Fruit fly (Drosophila melanogaster) whole organism, adult: ENCODE results near the gene Ctl1.

Experiments
- CG11617 ChIP-seq: fragments of 200-800 bp; sonication (Bioruptor generic); optimal IDR thresholded peaks from 2 replicates; lab custom pipeline; 2017; ENCODE audit warnings: mild to moderate bottlenecking, missing biosample characterization, missing genetic modification reagents, missing genetic modification characterization
- CG12768 ChIP-seq: fragments of 200-800 bp; sonication (Bioruptor generic); optimal IDR thresholded peaks from 2 replicates; lab custom pipeline; 2017; ENCODE audit warnings: missing biosample characterization, missing genetic modification characterization, mild to moderate bottlenecking, moderate library complexity, missing genetic modification reagents
- CG14711 ChIP-seq: fragments of 200-800 bp; sonication (Bioruptor generic); optimal IDR thresholded peaks from 2 replicates; lab custom pipeline; 2018; ENCODE audit warnings: missing biosample characterization, mild to moderate bottlenecking, missing genetic modification characterization, moderate library complexity
- CG1620 ChIP-seq: fragments of 200-800 bp; sonication (Bioruptor generic); optimal IDR thresholded peaks from 2 replicates; lab custom pipeline; 2016; ENCODE audit warnings: missing biosample characterization, missing genetic modification characterization
- CG33017 ChIP-seq: fragments of 200-800 bp; sonication (Bioruptor generic); optimal IDR thresholded peaks from 2 replicates; lab custom pipeline; 2018; ENCODE audit warnings: missing biosample characterization, mild to moderate bottlenecking, missing genetic modification characterization, moderate library complexity
- CG5204 ChIP-seq: fragments of 200-800 bp; sonication (Bioruptor generic); optimal IDR thresholded peaks from 2 replicates; lab custom pipeline; 2016; ENCODE audit warnings: missing biosample characterization, missing genetic modification characterization
- CG7045 ChIP-seq: fragments of 200-800 bp; sonication (Bioruptor generic); optimal IDR thresholded peaks from 2 replicates; lab custom pipeline; 2017; ENCODE audit warnings: missing biosample characterization, mild to moderate bottlenecking, missing genetic modification characterization
- CG7101 ChIP-seq: fragments of 200-800 bp; sonication (Bioruptor generic); optimal IDR thresholded peaks from 2 replicates; lab custom pipeline; 2018; ENCODE audit warnings: missing biosample characterization, mild to moderate bottlenecking, missing genetic modification characterization, moderate library complexity
- Clk ChIP-seq: fragments of 200-800 bp; sonication (Bioruptor generic); optimal IDR thresholded peaks from 2 replicates; lab custom pipeline; 2017; ENCODE audit warnings: missing biosample characterization, missing genetic modification characterization
- Crg-1 ChIP-seq: fragments of 200-800 bp; sonication (Bioruptor generic); optimal IDR thresholded peaks from 2 replicates; lab custom pipeline; 2016; ENCODE audit warnings: missing biosample characterization, missing genetic modification characterization
- Hr96 ChIP-seq: fragments of 200-800 bp; sonication (Bioruptor generic); optimal IDR thresholded peaks from 2 replicates; lab custom pipeline; 2016; ENCODE audit warnings: missing biosample characterization, missing genetic modification characterization
- Mnt ChIP-seq: fragments of 200-800 bp; sonication (Bioruptor generic); optimal IDR thresholded peaks from 2 replicates; lab custom pipeline; 2016; ENCODE audit warnings: missing biosample characterization, mild to moderate bottlenecking, missing genetic modification characterization
- bab1 ChIP-seq: fragments of 200-800 bp; sonication (Bioruptor generic); optimal IDR thresholded peaks from 3 replicates; lab custom pipeline; 2019; ENCODE audit warnings: missing biosample characterization, mild to moderate bottlenecking, missing genetic modification characterization, moderate library complexity
- cic ChIP-seq: fragments of 200-800 bp; sonication (Bioruptor generic); optimal IDR thresholded peaks from 2 replicates; lab custom pipeline; 2017; ENCODE audit warnings: missing biosample characterization, mild to moderate bottlenecking, missing genetic modification characterization, moderate library complexity
- cnc ChIP-seq, 2 experiments: fragments of >200 bp; optimal IDR thresholded peaks; 2 replicates each; lab custom pipeline; 2017
- kay ChIP-seq: fragments of 200-800 bp; sonication (Bioruptor generic); peaks from one replicate; lab custom pipeline; 2016; ENCODE audit warnings: missing biosample characterization, missing genetic modification characterization, borderline replicate concordance
- ovo ChIP-seq: fragments of 200-800 bp; sonication (Bioruptor generic); optimal IDR thresholded peaks from 2 replicates; lab custom pipeline; 2016; ENCODE audit warnings: missing biosample characterization, missing genetic modification characterization
- pad ChIP-seq: fragments of 200-800 bp; sonication (Bioruptor generic); optimal IDR thresholded peaks from 3 replicates; lab custom pipeline; 2017; ENCODE audit warnings: missing biosample characterization, missing genetic modification characterization, mild to moderate bottlenecking, moderate library complexity, missing genetic modification reagents
- tj ChIP-seq: fragments of 200-800 bp; sonication (Bioruptor generic); optimal IDR thresholded peaks from 3 replicates; lab custom pipeline; 2017; ENCODE audit warnings: missing biosample characterization, mild to moderate bottlenecking, missing genetic modification characterization, moderate library complexity
- toe ChIP-seq: fragments of 200-800 bp; sonication (Bioruptor generic); optimal IDR thresholded peaks from 2 replicates; lab custom pipeline; 2016; ENCODE audit warnings: missing biosample characterization, missing genetic modification characterization

Ctl1 gene

DNA sequence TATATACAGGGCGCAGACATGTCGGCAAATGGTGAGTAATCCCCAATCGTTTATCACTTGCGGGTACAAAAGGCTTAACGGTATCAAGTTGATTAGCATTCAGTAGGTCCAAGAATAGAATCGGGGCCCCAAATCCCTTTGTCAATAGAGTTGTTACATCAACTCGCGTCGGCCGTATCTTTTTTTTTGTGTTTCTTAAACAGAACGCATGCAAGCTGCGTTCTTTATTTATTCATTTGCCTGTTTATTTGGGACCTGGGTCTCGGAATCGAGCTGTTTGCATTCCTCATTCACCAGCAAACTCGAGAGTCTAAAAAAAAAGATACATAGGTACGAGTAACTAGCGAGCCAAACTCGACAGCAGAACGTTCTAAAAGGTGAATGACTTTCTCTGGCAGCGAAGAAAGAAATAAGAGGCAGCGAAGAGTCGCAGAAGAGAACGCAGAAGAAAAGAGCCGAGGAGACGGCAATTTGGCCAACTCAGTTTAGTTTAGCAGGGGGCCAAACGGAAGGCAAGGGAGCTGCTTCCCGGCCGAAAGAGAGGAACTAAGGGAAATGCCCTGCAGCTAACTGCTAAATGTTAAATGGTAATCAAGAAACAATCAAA lies 5.5 kb upstream of the Ctl1 start:
- TF ChIP-seq Clk (GFP tag; lab: Kevin White, UChicago) (no peak), ovo (no peak), CG1620 (GFP tag; lab: Kevin White, UChicago) (no peak), pad (GFP tag; lab: Kevin White, UChicago) (no peak), kay (GFP tag; lab: Kevin White, UChicago) (no peak), toe (GFP tag; lab: Kevin White, UChicago) (no peak), CG5204 (GFP tag; lab: Kevin White, UChicago) (no peak), CG11617 (no peak), CG7101 (tag; lab: Kevin White, UChicago) (no peak), cnc (optimal IDR thresholded peaks at IDR 0.05; lab: Kevin White, UChicago) (no peak), Mnt (GFP tag; lab: Kevin White, UChicago) (no peak), bab1 (no peak), CG7045 (GFP tag; lab: Kevin White, UChicago) (no peak), Crg-1 (GFP tag; lab: Kevin White, UChicago) (no peak), CG33017 (no peak), CG14711 (no peak)

dm6 chr3L:4282627-4283026 lies 4.9 kb downstream of the Ctl1 start, which contains the start of gene CG11583:
CG11583 (minus strand) TSS chr3L:4282817.
- TF ChIP-seq Hr96 (GFP tag; lab: Kevin White, UChicago): no peak
- TF ChIP-seq CG5204 (GFP tag; lab: Kevin White, UChicago): no peak
- peak; percentile 7 for TF ChIP-seq CG33017
- TF ChIP-seq kay (GFP tag; lab: Kevin White, UChicago): no peak
- TF ChIP-seq pad (GFP tag; lab: Kevin White, UChicago): peak; percentile 57
- TF ChIP-seq CG11617: no peak
- TF ChIP-seq toe (GFP tag; lab: Kevin White, UChicago): peak; percentile 63
- peak; percentile 64 for TF ChIP-seq Crg-1 (GFP tag; lab: Kevin White, UChicago)
- TF ChIP-seq CG12768 (GFP tag; lab: Kevin White, UChicago): peak; percentile 52
- TF ChIP-seq ovo: peak; percentile 26
- no peak for TF ChIP-seq tj
- TF ChIP-seq CG1620 (GFP tag; lab: Kevin White, UChicago): peak; percentile 76
- TF ChIP-seq CG14711: peak; percentile 53
- peak; percentile 19 for TF ChIP-seq CG7045 (GFP tag; lab: Kevin White, UChicago)
- peak; percentile 24 for TF ChIP-seq cic (GFP tag; lab: Kevin White, UChicago)
- TF ChIP-seq CG7101 (tag; lab: Kevin White, UChicago): peak; percentile 72
- no peak for TF ChIP-seq cnc (optimal IDR thresholded peaks at IDR 0.05; lab: Kevin White, UChicago)
- TF ChIP-seq Mnt (GFP tag; lab: Kevin White, UChicago): peak; percentile 100
- TF ChIP-seq bab1: peak; percentile 21
- TF ChIP-seq Clk (GFP tag; lab: Kevin White, UChicago): no peak

- TF ChIP-seq Mnt (GFP tag; lab: Kevin White, UChicago): peak; percentile 41
- TF ChIP-seq CG12768 (GFP tag; lab: Kevin White, UChicago): peak; percentile 32
- TF ChIP-seq CG7045 (GFP tag; lab: Kevin White, UChicago): no peak
- TF ChIP-seq tj: no peak
- peak; percentile 53 for TF ChIP-seq bab1
- no peak for TF ChIP-seq Crg-1 (GFP tag; lab: Kevin White, UChicago)
Measured at dm6 chr3L:4283428-4284089, 5.8 kb downstream of the Ctl1 start, which contains the start of the genes srw and CG1316. srw (minus strand) TSS chr3L:4283478. CG1316 (plus strand) TSS chr3L:4283851.

DNA sequence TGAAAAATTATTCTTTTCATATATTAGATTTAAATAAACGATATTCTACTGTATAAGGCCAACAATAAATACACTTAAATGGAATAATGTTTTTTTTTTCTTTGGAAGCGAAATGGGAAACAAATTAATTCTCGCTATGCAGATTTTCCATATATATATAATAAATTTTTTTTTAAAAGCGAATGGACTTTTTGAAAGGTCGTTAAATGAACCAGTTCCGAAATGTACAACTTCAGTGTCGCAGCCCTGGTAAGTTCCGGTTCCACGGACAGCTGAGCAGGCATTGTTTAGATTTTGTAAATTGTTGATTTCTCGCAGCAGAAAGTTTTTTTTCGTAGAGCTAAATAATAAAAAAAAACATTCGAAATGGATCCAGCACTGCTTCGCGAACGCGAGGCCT lies 9.0 kb downstream of the Ctl1 start, which contains the start of gene TfIIEbeta:
Gene TfIIEbeta (plus strand): TSS at position 255 of the 400 bp plus-strand sequence.
- TF ChIP-seq bab1 (peak; percentile 14), CG14711 (peak; percentile 17), Hr96 (GFP tag; lab: Kevin White, UChicago) (no peak), tj (peak; percentile 38)

DNA sequence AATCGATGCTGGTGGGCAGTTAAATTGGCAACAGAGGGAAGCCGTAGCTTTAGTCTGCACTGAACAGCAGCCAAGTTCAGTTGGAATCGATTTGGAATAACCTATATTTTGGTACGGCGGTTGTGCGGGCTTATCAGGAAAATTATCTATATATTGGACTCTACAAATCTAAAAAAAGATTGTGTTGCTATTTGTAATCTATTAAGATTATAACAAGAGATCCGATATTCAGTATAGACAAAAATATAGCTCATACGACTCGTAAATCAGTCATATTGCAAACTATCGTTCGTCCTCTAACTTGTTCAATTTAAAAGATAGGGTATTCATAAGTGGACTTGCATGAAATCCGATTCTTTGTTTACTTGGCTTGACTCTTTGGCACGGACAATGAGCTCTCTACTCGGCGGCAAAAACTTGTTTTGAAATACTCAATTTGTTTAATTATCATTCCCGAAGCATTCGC lies 10.9 kb downstream of the Ctl1 start, which contains the start of gene Hexo1:
Gene Hexo1 (plus strand): TSS at position 51 of the 466 bp plus-strand sequence.
- TF ChIP-seq CG33017: peak; percentile 73
- no peak for TF ChIP-seq bab1
- TF ChIP-seq CG7101 (tag; lab: Kevin White, UChicago): peak; percentile 41
- TF ChIP-seq ovo: no peak
- peak; percentile 55 for TF ChIP-seq CG11617
- peak; percentile 54 for TF ChIP-seq CG14711
- no peak for TF ChIP-seq kay (GFP tag; lab: Kevin White, UChicago)
- no peak for TF ChIP-seq toe (GFP tag; lab: Kevin White, UChicago)
- peak; percentile 76 for TF ChIP-seq cic (GFP tag; lab: Kevin White, UChicago)
- TF ChIP-seq Mnt (GFP tag; lab: Kevin White, UChicago): peak; percentile 6
- TF ChIP-seq Hr96 (GFP tag; lab: Kevin White, UChicago): no peak
- no peak for TF ChIP-seq pad (GFP tag; lab: Kevin White, UChicago)
- peak; percentile 68 for TF ChIP-seq CG12768 (GFP tag; lab: Kevin White, UChicago)
- TF ChIP-seq cnc (optimal IDR thresholded peaks at IDR 0.05; lab: Kevin White, UChicago): no peak

DNA sequence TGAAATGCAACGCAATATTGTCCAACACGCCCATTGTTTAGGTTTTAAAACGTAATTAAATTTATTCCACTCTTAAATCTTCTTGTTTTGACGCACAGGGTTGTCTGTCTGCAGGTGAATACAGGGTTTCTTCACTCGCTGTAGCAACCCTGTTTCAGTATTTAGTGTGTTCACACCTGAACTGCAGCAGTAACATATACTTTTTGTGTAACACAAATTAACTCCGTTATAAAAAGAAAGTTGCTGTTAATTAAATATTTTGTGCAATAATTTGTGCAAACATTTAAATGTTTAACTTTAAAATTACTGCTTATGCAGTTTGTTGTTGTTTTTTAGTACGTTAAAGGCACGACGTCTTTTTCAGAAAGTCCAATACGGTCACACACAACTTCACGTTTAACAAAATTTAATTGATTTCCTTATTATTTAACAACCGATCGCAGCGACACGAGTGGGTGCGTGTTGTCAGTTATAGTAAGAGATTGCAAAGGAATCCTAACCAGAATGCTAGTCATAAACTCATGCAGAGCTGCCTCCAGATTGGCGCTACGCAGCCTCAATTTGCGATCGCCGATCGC lies 14.4 kb downstream of the Ctl1 start, which contains the start of the genes CG15012 and Fdx2:
Gene CG15012 (minus strand): TSS at position 127 of the 578 bp plus-strand sequence.
Gene Fdx2 (plus strand): TSS at position 363 of the 578 bp plus-strand sequence.
- TF ChIP-seq pad (GFP tag; lab: Kevin White, UChicago) (peak; percentile 4), CG7101 (tag; lab: Kevin White, UChicago) (peak; percentile 8), Mnt (GFP tag; lab: Kevin White, UChicago) (peak; percentile 73), CG14711 (peak; percentile 100), CG1620 (GFP tag; lab: Kevin White, UChicago) (peak; percentile 24), CG5204 (GFP tag; lab: Kevin White, UChicago) (no peak), CG33017 (no peak), bab1 (peak; percentile 12), tj (peak; percentile 17)
